Worm (Caenorhabditis elegans): ENCODE data around the gene Y116A8C.30.
A peak's percentile ranks its signal among the peaks of the same experiment; 100 is the strongest.

Gene Y116A8C.30

ce11 chrIV:17118585-17118984, 15.1 kb upstream of the Y116A8C.30 start, which contains the start of gene uaf-2:
uaf-2 (minus strand) TSS chrIV:17118767.
- peak; percentile 63 for TF ChIP-seq ceh-100 (GFP tag; IDR thresholded peaks at IDR 0.05)
- TF ChIP-seq mcd-1 (GFP tag; IDR thresholded peaks at IDR 0.05), result 0 out of 2 replicates have a peak, but pooled peaks have one; percentile 7
- no peak for TF ChIP-seq snpc-4 (GFP tag; optimal IDR thresholded peaks at IDR 0.05)
- peak in 3 of 4 experiments; percentile 14 to 45 (median 24) for TF ChIP-seq snpc-4 (tag; optimal IDR thresholded peaks at IDR 0.05)
- TF ChIP-seq ZK185.1 (tag; optimal IDR thresholded peaks at IDR 0.05; ENCODE audit: poor library complexity, severe bottlenecking), result no peak
- TF ChIP-seq F23B12.7 (tag; optimal IDR thresholded peaks at IDR 0.05; ENCODE audit: insufficient read depth), result peak; percentile 38
- TF ChIP-seq Y79H2A.3 (GFP tag; conservative IDR thresholded peaks at IDR 0.05), result no peak
- TF ChIP-seq hmg-1.2 (GFP tag; IDR thresholded peaks at IDR 0.05), result 0 out of 2 replicates have a peak, but pooled peaks have one; percentile 21
- peak; percentile 4 for TF ChIP-seq snpc-1.3 (tag; optimal IDR thresholded peaks at IDR 0.05; ENCODE audit: insufficient read depth)
- peak; percentile 1 for TF ChIP-seq snpc-3.4 (tag; optimal IDR thresholded peaks at IDR 0.05)
- TF ChIP-seq D2030.7 (GFP tag; IDR thresholded peaks at IDR 0.05), result 0 out of 2 replicates have a peak, but pooled peaks have one; percentile 10
- no peak for TF ChIP-seq lin-40 (tag; optimal IDR thresholded peaks at IDR 0.05)
- no peak for TF ChIP-seq let-607 (tag; optimal IDR thresholded peaks at IDR 0.05)
- TF ChIP-seq hsf-1 (GFP tag; IDR thresholded peaks at IDR 0.05), result no peak
- TF ChIP-seq hmg-20 (GFP tag; IDR thresholded peaks at IDR 0.05), result no peak
- TF ChIP-seq madf-3 (GFP tag; IDR thresholded peaks at IDR 0.05), result peak; percentile 88
- TF ChIP-seq attf-5 (GFP tag; optimal IDR thresholded peaks at IDR 0.05), result peak; percentile 56

ce11 chrIV:17116821-17117220, 13.3 kb upstream of the Y116A8C.30 start:
- no peak for TF ChIP-seq nhr-80 (tag; optimal IDR thresholded peaks at IDR 0.05)
- no peak for TF ChIP-seq B0019.2 (GFP tag; conservative IDR thresholded peaks at IDR 0.05)
- TF ChIP-seq him-1 (tag; optimal IDR thresholded peaks at IDR 0.05), result no peak
- TF ChIP-seq aptf-3 (GFP tag; IDR thresholded peaks at IDR 0.05), result 0 out of 2 replicates have a peak, but pooled peaks have one; percentile 20
- TF ChIP-seq ceh-91 (GFP tag; IDR thresholded peaks at IDR 0.05), result no peak
- TF ChIP-seq ceh-58 (GFP tag; IDR thresholded peaks at IDR 0.05), result no peak
- no peak for TF ChIP-seq hmg-20 (GFP tag; IDR thresholded peaks at IDR 0.05)
- TF ChIP-seq egrh-3 (GFP tag; IDR thresholded peaks at IDR 0.05), result peak; percentile 94
- no peak for TF ChIP-seq lsl-1 (GFP tag; optimal IDR thresholded peaks at IDR 0.05)
- TF ChIP-seq zfh-2 (GFP tag; conservative IDR thresholded peaks at IDR 0.05), result peak; percentile 68; the same call in 1 of the 2 replicates

DNA sequence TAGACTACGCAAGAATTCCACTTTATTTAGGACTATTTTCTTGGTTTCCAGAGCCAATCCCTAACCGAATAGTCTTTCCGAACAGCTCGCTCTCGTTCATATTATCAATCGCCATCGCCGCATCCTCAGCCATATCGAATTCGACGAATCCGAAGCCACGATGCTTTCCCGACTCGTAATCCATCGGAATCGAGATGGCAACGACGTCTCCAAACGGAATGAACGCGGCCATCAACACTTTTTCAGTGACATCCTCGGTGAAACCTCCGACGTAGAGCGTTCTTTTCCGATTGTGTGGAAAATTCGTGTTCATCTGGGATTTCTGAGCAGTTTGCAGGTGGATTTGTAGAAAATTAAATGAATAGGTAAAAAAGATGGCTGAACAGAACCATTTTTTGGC, 12.8 kb upstream of the Y116A8C.30 start, which contains the start of gene cyn-13:
Gene cyn-13 (minus strand): TSS at position 313 of the 400 bp plus-strand sequence.
- TF ChIP-seq dpl-1 (GFP tag; optimal IDR thresholded peaks at IDR 0.05) (no peak), mxl-1 (tag; optimal IDR thresholded peaks at IDR 0.05) (no peak), ztf-28 (GFP tag; IDR thresholded peaks at IDR 0.05) (no peak), F49E8.2 (tag; optimal IDR thresholded peaks at IDR 0.05; ENCODE audit: insufficient read depth) (peak; percentile 41), F55B11.4 (tag; optimal IDR thresholded peaks at IDR 0.05; ENCODE audit: borderline replicate concordance, insufficient read depth) (no peak), cebp-1 (GFP tag; IDR thresholded peaks at IDR 0.05) (no peak), cebp-1 (tag; optimal IDR thresholded peaks at IDR 0.05) (peak; percentile 16), nfya-2 (GFP tag; IDR thresholded peaks at IDR 0.05) (no peak), lsy-27 (tag; optimal IDR thresholded peaks at IDR 0.05; ENCODE audit: borderline replicate concordance, insufficient read depth) (no peak), ztf-18 (tag; optimal IDR thresholded peaks at IDR 0.05) (no peak), bed-1 (GFP tag; IDR thresholded peaks at IDR 0.05) (no peak), ekl-4 (GFP tag; IDR thresholded peaks at IDR 0.05) (peak; percentile 48; the same call in 1 of the 2 replicates), hmg-20 (GFP tag; IDR thresholded peaks at IDR 0.05) (no peak), chd-7 (tag; optimal IDR thresholded peaks at IDR 0.05) (no peak), snpc-1.3 (tag; optimal IDR thresholded peaks at IDR 0.05; ENCODE audit: insufficient read depth) (no peak), hmg-1.2 (GFP tag; IDR thresholded peaks at IDR 0.05) (no peak), madf-3 (GFP tag; IDR thresholded peaks at IDR 0.05) (no peak), nhr-27 (tag; optimal IDR thresholded peaks at IDR 0.05) (no peak), lin-40 (tag; optimal IDR thresholded peaks at IDR 0.05) (no peak), T26A5.8 (tag; optimal IDR thresholded peaks at IDR 0.05) (no peak), mcd-1 (GFP tag; IDR thresholded peaks at IDR 0.05) (0 out of 2 replicates have a peak, but pooled peaks have one; percentile 20), fkh-3 (tag; optimal IDR thresholded peaks at IDR 0.05) (peak; percentile 4), Y95B8A.8 (GFP tag; IDR thresholded peaks at IDR 0.05) (no peak), hrde-1 (tag; optimal IDR thresholded peaks at IDR 0.05; ENCODE audit: borderline replicate concordance) (peak; percentile 54)
